Worm (Caenorhabditis elegans): Measurements from ENCODE around the gene fbxb-119.

DNA sequence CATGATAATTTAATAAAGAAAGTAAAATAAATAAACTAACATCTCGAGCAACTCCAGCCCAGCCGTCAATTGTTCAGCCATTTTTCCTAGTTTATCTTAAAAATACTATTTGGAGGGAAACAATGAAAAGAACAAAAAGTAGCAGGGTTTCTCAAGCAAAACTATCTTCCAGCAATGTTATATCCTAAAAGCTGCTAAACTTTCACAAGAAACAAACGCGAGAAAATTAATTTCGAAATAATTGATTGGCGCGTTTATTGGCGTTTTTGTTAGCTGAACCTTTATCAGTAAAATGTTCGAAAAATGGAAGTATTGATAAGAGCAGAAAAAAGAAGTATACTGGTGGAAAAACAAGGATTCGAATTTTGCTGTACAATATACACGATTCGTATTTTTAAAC lies 4.8 kb downstream of the fbxb-119 start, which contains the start of gene B0462.5:
- no peak for TF ChIP-seq aly-2 (tag; optimal IDR thresholded peaks at IDR 0.05)
- TF ChIP-seq F49E8.2 (tag; optimal IDR thresholded peaks at IDR 0.05; ENCODE audit: borderline replicate concordance): no peak
- TF ChIP-seq spr-3 (GFP tag; optimal IDR thresholded peaks at IDR 0.05): no peak
- no peak for TF ChIP-seq lin-13 (GFP tag; optimal IDR thresholded peaks at IDR 0.05)
- TF ChIP-seq hlh-30 (tag; optimal IDR thresholded peaks at IDR 0.05; ENCODE audit: insufficient read depth): no peak
- TF ChIP-seq F37D6.2 (tag; optimal IDR thresholded peaks at IDR 0.05): no peak
